Worm (Caenorhabditis elegans) whole organism, dauer: Measurements from ENCODE around the gene col-171.

Experiments
- unc-62 ChIP-seq: sonication (generic microtip); optimal IDR thresholded peaks from 2 replicates; lab custom pipeline; 2017; ENCODE audit warnings: missing biosample characterization, missing genetic modification reagents, missing genetic modification characterization

col-171 gene

DNA sequence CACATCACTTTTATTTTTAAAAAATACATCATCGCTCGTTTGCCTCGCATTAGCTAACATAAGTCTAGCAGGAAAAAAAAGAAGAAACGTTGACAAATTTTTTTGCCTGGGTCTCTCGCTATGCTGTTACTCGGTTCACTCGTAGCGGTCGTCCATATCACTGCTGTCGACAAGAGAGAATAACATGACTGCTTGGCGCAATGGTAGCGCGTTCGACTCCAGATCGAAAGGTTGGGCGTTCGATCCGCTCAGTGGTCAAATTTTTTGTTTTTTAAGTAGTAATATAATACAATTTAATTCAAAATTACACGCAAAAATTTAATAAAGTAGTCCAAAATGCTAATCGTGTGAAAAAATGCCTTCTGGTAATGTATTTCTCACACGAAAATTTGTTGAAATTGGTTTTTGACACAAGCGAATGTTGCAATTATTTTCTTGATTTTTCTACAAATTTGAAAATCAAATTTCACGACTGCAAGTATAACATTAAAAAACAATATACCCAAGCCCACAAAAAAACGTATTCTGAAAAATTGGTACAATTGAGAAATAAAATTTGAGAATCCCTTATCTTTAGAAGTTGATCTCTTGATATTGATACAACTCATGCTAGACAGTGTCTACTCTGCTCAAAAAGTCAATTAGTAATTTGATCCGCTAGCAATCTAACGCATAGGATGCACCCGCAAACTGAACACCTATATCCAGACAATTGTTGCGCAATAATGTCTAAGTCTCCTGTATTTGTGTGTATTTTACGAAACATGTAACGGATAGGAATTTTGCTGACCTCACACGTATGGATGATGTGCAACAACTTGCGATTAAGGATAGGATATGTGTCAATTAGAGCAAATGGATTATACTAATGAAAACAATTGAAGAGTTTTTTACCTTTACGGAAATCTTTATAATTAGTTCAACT is 37.4 kb downstream of the col-171 start:
- TF ChIP-seq unc-62: no peak

DNA sequence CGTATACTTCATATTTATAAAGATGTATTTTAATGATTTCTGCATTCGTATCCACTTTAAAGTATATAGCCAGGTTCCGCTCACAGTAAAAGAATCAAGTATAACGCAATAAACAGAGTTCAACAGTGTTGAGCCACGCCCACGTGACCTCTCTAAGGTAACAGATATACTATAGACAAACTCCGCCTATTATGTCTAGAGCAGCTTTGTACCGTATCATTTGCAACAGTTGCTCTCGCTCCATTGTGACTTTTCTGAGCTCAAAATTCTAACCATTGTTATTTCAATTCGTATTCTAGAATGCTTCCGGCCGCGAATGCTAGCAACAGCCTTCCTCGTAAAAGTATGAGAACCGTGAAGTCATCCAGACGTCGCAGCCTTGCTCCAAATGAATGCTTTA is 39.2 kb downstream of the col-171 start, which contains the start of gene C03B1.17:
C03B1.17 (plus strand) TSS at position 301 of the 400 bp plus-strand sequence.
- no peak for TF ChIP-seq unc-62

DNA sequence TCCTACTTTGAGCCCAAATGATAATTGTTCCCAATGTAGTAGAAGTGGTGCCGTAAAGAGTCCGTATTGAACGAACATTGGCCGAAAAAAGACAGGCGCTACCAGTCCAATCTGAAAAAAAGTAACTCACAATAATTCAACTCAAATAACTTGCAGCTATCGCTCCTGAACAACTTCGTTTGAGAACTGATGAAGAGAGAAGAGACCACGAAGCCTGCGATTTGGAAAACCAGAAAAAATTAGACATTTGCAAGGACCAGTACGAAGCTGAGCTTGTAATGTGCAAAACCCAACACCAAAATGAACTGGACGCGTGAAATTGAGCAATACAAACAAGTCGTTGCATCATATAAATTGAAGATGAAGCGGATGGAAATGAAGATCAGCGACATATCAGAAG is 40.4 kb downstream of the col-171 start, which contains the start of gene C03B1.1:
C03B1.1 (plus strand) TSS at position 301 of the 400 bp plus-strand sequence.
- no peak for TF ChIP-seq unc-62

DNA sequence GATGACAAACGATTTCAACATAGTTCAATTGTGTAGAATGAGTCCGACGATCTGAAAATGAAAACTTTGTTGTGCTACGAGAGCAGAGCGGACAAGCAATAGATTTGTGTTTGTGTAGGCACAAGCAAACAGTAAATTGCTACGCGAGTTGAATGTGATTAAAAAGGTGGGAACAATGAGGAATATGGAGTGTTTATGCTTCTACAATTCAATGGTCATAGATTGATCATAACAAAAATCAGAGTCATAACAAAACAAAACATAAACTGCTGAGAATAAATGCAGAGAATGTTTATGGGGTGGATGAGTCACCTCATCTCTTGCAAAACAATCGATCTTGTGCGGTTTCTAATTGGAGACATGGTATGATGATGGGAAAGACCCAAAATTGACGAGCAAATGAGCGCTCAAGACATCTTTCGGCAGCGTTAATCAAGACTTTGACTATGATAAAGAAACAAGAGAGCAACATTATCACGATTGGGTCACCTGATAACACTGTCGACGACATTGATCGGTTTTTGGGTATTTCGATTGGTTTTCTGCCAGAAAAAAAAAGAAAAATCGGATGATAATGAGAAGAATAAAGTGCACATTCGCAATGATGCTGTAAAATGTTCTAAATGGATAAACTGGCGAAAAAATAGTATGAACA is 43.7 kb downstream of the col-171 start, which contains the start of gene lmp-1:
lmp-1 (minus strand) TSS at position 51 of the 655 bp plus-strand sequence.
- no peak for TF ChIP-seq unc-62

DNA sequence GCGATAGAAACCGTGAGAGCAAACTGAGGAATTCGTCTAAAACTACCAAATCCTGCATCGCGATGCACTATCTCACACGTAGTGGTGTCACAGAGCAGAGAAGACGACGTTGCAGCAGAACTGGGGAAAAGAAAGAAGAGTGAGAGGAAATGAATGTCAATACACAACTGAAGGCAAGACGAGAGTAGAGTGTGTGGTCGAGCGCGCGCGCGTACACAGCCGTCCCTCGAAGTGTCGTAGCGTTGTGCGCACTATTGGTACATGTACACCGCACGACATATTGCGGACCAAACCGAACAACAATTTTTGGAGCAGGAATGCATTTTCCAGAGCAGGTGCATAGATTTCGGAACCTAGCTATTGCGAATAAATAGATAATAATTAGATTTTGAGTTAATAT is 44.3 kb downstream of the col-171 start:
- TF ChIP-seq unc-62: no peak

DNA sequence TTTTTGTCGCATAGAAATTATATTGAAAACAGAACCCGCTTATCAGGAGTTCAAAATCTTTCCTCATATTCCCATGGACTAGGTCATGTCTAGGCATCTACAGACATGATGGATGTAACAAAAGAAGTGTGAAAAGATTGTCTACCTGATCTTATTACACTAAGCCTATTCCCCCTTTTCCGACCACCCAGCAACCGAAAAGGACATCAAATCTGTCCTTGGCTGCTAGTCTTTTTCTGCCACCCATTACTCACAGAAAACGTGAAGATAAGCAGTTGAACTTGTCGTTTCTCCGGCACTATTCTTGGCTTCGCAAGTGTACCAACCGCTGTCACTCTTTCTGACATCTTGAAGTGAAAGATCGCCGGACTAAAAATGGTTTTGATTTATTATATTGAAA is 48.8 kb downstream of the col-171 start:
- no peak for TF ChIP-seq unc-62

DNA sequence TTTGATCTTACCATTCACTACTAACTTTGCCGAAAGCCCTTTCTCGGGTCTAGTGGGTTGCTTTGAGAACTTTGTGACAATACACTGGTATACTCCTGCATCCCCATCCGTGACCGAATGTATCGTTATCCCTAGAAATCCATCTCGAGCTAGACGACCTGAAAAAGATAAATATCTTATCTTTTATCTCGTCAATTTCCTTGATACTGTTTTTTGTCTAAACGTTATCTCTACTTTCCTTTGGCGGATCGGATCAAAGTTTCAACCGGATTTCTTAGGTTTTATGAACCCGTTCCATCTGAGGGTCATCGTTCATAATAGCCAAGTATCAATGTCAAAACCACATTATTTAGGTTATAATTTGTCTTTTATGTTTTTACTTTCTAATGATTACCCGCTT is 50.4 kb downstream of the col-171 start:
- TF ChIP-seq unc-62: no peak
